Fruit fly (Drosophila melanogaster): ENCODE data around the gene CG9044.

The CG9044 gene

dm6 chr2L:5980862-5981432, 31.7 kb downstream of the CG9044 start, which contains the start of gene chic:
Gene chic (minus strand): TSS chr2L:5981018.
- TF ChIP-seq Snoo (tag; optimal IDR thresholded peaks at IDR 0.05), result no peak
- no peak for TF ChIP-seq rn (GFP tag; IDR thresholded peaks at IDR 0.05)
- TF ChIP-seq EcR (GFP tag; optimal IDR thresholded peaks at IDR 0.05), result no peak
- no peak for TF ChIP-seq CG10348 (GFP tag; IDR thresholded peaks at IDR 0.05)
- TF ChIP-seq CG13204 (GFP tag; optimal IDR thresholded peaks at IDR 0.05), result no peak
- no peak for TF ChIP-seq CG32121 (GFP tag; IDR thresholded peaks at IDR 0.05)
- TF ChIP-seq Pif1B (GFP tag; optimal IDR thresholded peaks at IDR 0.05), result no peak
- TF ChIP-seq CG17806 (tag; optimal IDR thresholded peaks at IDR 0.05), result no peak
- no peak for TF ChIP-seq CG14655 (GFP tag; optimal IDR thresholded peaks at IDR 0.05)
- no peak for TF ChIP-seq CG15710 (tag; optimal IDR thresholded peaks at IDR 0.05)
- no peak for TF ChIP-seq CG8159 (tag; optimal IDR thresholded peaks at IDR 0.05)
- TF ChIP-seq CG34367 (tag; optimal IDR thresholded peaks at IDR 0.05), result no peak
- no peak for TF ChIP-seq D1 (tag; optimal IDR thresholded peaks at IDR 0.05)
- TF ChIP-seq Pif1A (GFP tag; optimal IDR thresholded peaks at IDR 0.05), result no peak
- no peak for TF ChIP-seq CG8301 (tag; optimal IDR thresholded peaks at IDR 0.05)
- TF ChIP-seq fd96Ca (GFP tag; IDR thresholded peaks at IDR 0.05), result no peak
- no peak for TF ChIP-seq gl (tag; optimal IDR thresholded peaks at IDR 0.05)
- TF ChIP-seq CG4496 (GFP tag; IDR thresholded peaks at IDR 0.05), result no peak

dm6 chr2L:5981433-5982333, 32.4 kb downstream of the CG9044 start, which contains the start of gene eIF4A:
Gene eIF4A (plus strand): TSS chr2L:5981764.
- peak; percentile 6 for TF ChIP-seq CG8159 (tag; optimal IDR thresholded peaks at IDR 0.05)
- TF ChIP-seq CG17806 (tag; optimal IDR thresholded peaks at IDR 0.05), result no peak
- peak; percentile 10 for TF ChIP-seq CG13204 (GFP tag; optimal IDR thresholded peaks at IDR 0.05)
- TF ChIP-seq Ets98B (GFP tag; IDR thresholded peaks at IDR 0.05), result no peak
- peak; percentile 47 for TF ChIP-seq EcR (GFP tag; optimal IDR thresholded peaks at IDR 0.05)
- no peak for TF ChIP-seq CG32121 (GFP tag; IDR thresholded peaks at IDR 0.05)
- peak; percentile 11 for TF ChIP-seq CG34367 (tag; optimal IDR thresholded peaks at IDR 0.05)
- no peak for TF ChIP-seq CG12605 (GFP tag; IDR thresholded peaks at IDR 0.05)
- TF ChIP-seq Snoo (tag; optimal IDR thresholded peaks at IDR 0.05), result no peak
- TF ChIP-seq CG4496 (GFP tag; IDR thresholded peaks at IDR 0.05), result no peak
- TF ChIP-seq D1 (tag; optimal IDR thresholded peaks at IDR 0.05), result no peak

- TF ChIP-seq CG8301 (tag; optimal IDR thresholded peaks at IDR 0.05) (no peak), CG9948 (tag; optimal IDR thresholded peaks at IDR 0.05) (no peak), CG13204 (GFP tag; optimal IDR thresholded peaks at IDR 0.05) (peak; percentile 36), CG15710 (tag; optimal IDR thresholded peaks at IDR 0.05) (peak; percentile 16), Pif1B (GFP tag; optimal IDR thresholded peaks at IDR 0.05) (peak; percentile 35), Snoo (tag; optimal IDR thresholded peaks at IDR 0.05) (peak; percentile 46), D1 (tag; optimal IDR thresholded peaks at IDR 0.05) (no peak), CG14655 (GFP tag; optimal IDR thresholded peaks at IDR 0.05) (no peak)
These were observed 33.2 kb downstream of the CG9044 start for dm6 chr2L:5982334-5982987.

dm6 chr2L:5983236-5983635, 34.0 kb downstream of the CG9044 start:
- peak; percentile 71 for TF ChIP-seq EcR (GFP tag; optimal IDR thresholded peaks at IDR 0.05)
- TF ChIP-seq CG8159 (tag; optimal IDR thresholded peaks at IDR 0.05), result no peak

dm6 chr2L:5986094-5986493, 36.8 kb downstream of the CG9044 start, which contains the start of gene ifc:
Gene ifc (plus strand): TSS chr2L:5986348.
- TF ChIP-seq CG17806 (tag; optimal IDR thresholded peaks at IDR 0.05), result peak; percentile 22
- TF ChIP-seq CG10348 (GFP tag; IDR thresholded peaks at IDR 0.05), result no peak
- TF ChIP-seq EcR (GFP tag; optimal IDR thresholded peaks at IDR 0.05), result no peak
- TF ChIP-seq CG34367 (tag; optimal IDR thresholded peaks at IDR 0.05), result no peak
- TF ChIP-seq D1 (tag; optimal IDR thresholded peaks at IDR 0.05), result no peak
- TF ChIP-seq rn (GFP tag; IDR thresholded peaks at IDR 0.05), result no peak
- no peak for TF ChIP-seq CG12605 (GFP tag; IDR thresholded peaks at IDR 0.05)
- TF ChIP-seq Pif1B (GFP tag; optimal IDR thresholded peaks at IDR 0.05), result no peak
- no peak for TF ChIP-seq CG8301 (tag; optimal IDR thresholded peaks at IDR 0.05)
- no peak for TF ChIP-seq fd96Ca (GFP tag; IDR thresholded peaks at IDR 0.05)
- peak; percentile 6 for TF ChIP-seq CG9948 (tag; optimal IDR thresholded peaks at IDR 0.05)
- TF ChIP-seq CG14655 (GFP tag; optimal IDR thresholded peaks at IDR 0.05), result no peak
- peak; percentile 35 for TF ChIP-seq CG8159 (tag; optimal IDR thresholded peaks at IDR 0.05)
- no peak for TF ChIP-seq Ets98B (GFP tag; IDR thresholded peaks at IDR 0.05)
- TF ChIP-seq CG4496 (GFP tag; IDR thresholded peaks at IDR 0.05), result no peak
- peak; percentile 45 for TF ChIP-seq Snoo (tag; optimal IDR thresholded peaks at IDR 0.05)
- TF ChIP-seq gl (tag; optimal IDR thresholded peaks at IDR 0.05), result no peak
- peak; percentile 11 for TF ChIP-seq CG15710 (tag; optimal IDR thresholded peaks at IDR 0.05)
- no peak for TF ChIP-seq Pif1A (GFP tag; optimal IDR thresholded peaks at IDR 0.05)
- no peak for TF ChIP-seq CG13204 (GFP tag; optimal IDR thresholded peaks at IDR 0.05)
- no peak for TF ChIP-seq CG32121 (GFP tag; IDR thresholded peaks at IDR 0.05)
